Fruit fly (Drosophila melanogaster) whole organism, embryonic: ENCODE measurements around the gene Lcp65Ac.

Experiments
- Ada2b ChIP-seq: fragments of 200-800 bp; sonication (Bioruptor generic); IDR thresholded peaks from 2 replicates; pipeline ENCODE4 v1.3.6; 2022; ENCODE audit warnings: missing biosample characterization, missing genetic modification characterization
- CG10654 ChIP-seq: fragments of 200-800 bp; sonication (Bioruptor generic); optimal IDR thresholded peaks from 2 replicates; lab custom pipeline; 2016; ENCODE audit warnings: missing biosample characterization, missing genetic modification characterization
- CG12071 ChIP-seq: fragments of 200-800 bp; sonication (Bioruptor generic); optimal IDR thresholded peaks from 3 replicates; lab custom pipeline; 2018; ENCODE audit warnings: missing biosample characterization, mild to moderate bottlenecking, missing genetic modification characterization
- CG14860 ChIP-seq: fragments of 200-800 bp; sonication (Bioruptor generic); IDR thresholded peaks from 3 replicates; pipeline ENCODE4 v1.3.6; 2022; ENCODE audit warnings: missing biosample characterization, missing genetic modification characterization; ENCODE audit not compliant: partially characterized antibody
- CG15073 ChIP-seq: fragments of 200-800 bp; sonication (Bioruptor generic); optimal IDR thresholded peaks from 2 replicates; lab custom pipeline; 2016; ENCODE audit warnings: missing biosample characterization, missing genetic modification characterization
- CG15696 ChIP-seq: fragments of 200-800 bp; sonication (Bioruptor generic); optimal IDR thresholded peaks from 2 replicates; lab custom pipeline; 2019; ENCODE audit warnings: missing biosample characterization, mild to moderate bottlenecking, missing genetic modification characterization, moderate library complexity
- CG17829 ChIP-seq: fragments of 200-800 bp; optimal IDR thresholded peaks from 2 replicates; lab custom pipeline; 2019; ENCODE audit warnings: missing biosample characterization, mild to moderate bottlenecking, missing genetic modification characterization, moderate library complexity
- CG18599 ChIP-seq: fragments of 200-800 bp; sonication (Bioruptor generic); optimal IDR thresholded peaks from 3 replicates; lab custom pipeline; 2017; ENCODE audit warnings: missing biosample characterization, missing genetic modification characterization, mild to moderate bottlenecking, moderate library complexity, missing genetic modification reagents
- CG2678 ChIP-seq: fragments of 200-800 bp; sonication (Bioruptor generic); optimal IDR thresholded peaks from 3 replicates; lab custom pipeline; 2019; ENCODE audit warnings: missing biosample characterization, mild to moderate bottlenecking, missing genetic modification characterization, moderate library complexity
- CG4282 ChIP-seq: fragments of 200-800 bp; sonication (Bioruptor generic); optimal IDR thresholded peaks from 2 replicates; lab custom pipeline; 2016; ENCODE audit warnings: missing biosample characterization, missing genetic modification characterization
- CG5180 ChIP-seq: fragments of 200-800 bp; sonication (Bioruptor generic); optimal IDR thresholded peaks from 3 replicates; lab custom pipeline; 2017; ENCODE audit warnings: missing biosample characterization, missing genetic modification characterization, mild to moderate bottlenecking, moderate library complexity, missing genetic modification reagents
- CG6254 ChIP-seq: fragments of 200-800 bp; sonication (Bioruptor generic); optimal IDR thresholded peaks from 3 replicates; lab custom pipeline; 2017; ENCODE audit warnings: mild to moderate bottlenecking, missing biosample characterization, missing genetic modification reagents, missing genetic modification characterization
- CG6813 ChIP-seq: fragments of 200-800 bp; sonication (Bioruptor generic); optimal IDR thresholded peaks from 2 replicates; lab custom pipeline; 2017; ENCODE audit warnings: missing biosample characterization, missing genetic modification characterization, mild to moderate bottlenecking, moderate library complexity, missing genetic modification reagents
- CG9215 ChIP-seq: fragments of 200-800 bp; sonication (Bioruptor generic); IDR thresholded peaks from 2 replicates; pipeline ENCODE4 v1.3.6; 2022; ENCODE audit warnings: missing biosample characterization, missing genetic modification characterization
- CG9437 ChIP-seq: fragments of 200-800 bp; sonication (Bioruptor generic); optimal IDR thresholded peaks from 2 replicates; lab custom pipeline; 2018; ENCODE audit warnings: missing biosample characterization, mild to moderate bottlenecking, missing genetic modification characterization
- CG9727 ChIP-seq: fragments of 200-800 bp; sonication (Bioruptor generic); optimal IDR thresholded peaks from 3 replicates; lab custom pipeline; 2017; ENCODE audit warnings: missing biosample characterization, mild to moderate bottlenecking, missing genetic modification characterization
- CTCF ChIP-seq: fragments of 200-800 bp; sonication (Bioruptor generic); optimal IDR thresholded peaks from 2 replicates; lab custom pipeline; 2017; ENCODE audit warnings: missing biosample characterization, mild to moderate bottlenecking, missing genetic modification characterization, moderate library complexity
- D ChIP-seq, 2 experiments: fragments of 200-800 bp in 1 of 2; fragments of >200 bp in 1 of 2; sonication (Bioruptor generic) in 1 of 2; optimal IDR thresholded peaks; 2 replicates in 1 of 2; 3 replicates in 1 of 2; lab custom pipeline; 2017; ENCODE audit warnings: mild to moderate bottlenecking in 1 of 2, missing biosample characterization in 1 of 2, missing genetic modification characterization in 1 of 2, missing genetic modification reagents in 1 of 2
- Dek ChIP-seq: fragments of 200-800 bp; sonication (Bioruptor generic); optimal IDR thresholded peaks from 3 replicates; lab custom pipeline; 2019; ENCODE audit warnings: missing biosample characterization, mild to moderate bottlenecking, missing genetic modification characterization, moderate library complexity
- Dip3 ChIP-seq: fragments of 200-800 bp; sonication (Bioruptor generic); optimal IDR thresholded peaks from 3 replicates; lab custom pipeline; 2016; ENCODE audit warnings: missing biosample characterization, missing genetic modification characterization
- GATAe ChIP-seq: fragments of 200-800 bp; sonication (Bioruptor generic); conservative IDR thresholded peaks from 2 replicates; pipeline ENCODE4 v1.3.6; 2022; ENCODE audit warnings: missing biosample characterization, missing genetic modification characterization
- HLH3B ChIP-seq: fragments of 200-800 bp; sonication (Bioruptor generic); IDR thresholded peaks from 2 replicates; pipeline ENCODE4 v1.3.6; 2022; ENCODE audit warnings: missing biosample characterization, missing genetic modification characterization
- MESR4 ChIP-seq: fragments of 200-800 bp; sonication (Bioruptor generic); optimal IDR thresholded peaks from 2 replicates; lab custom pipeline; 2018; ENCODE audit warnings: missing biosample characterization, mild to moderate bottlenecking, missing genetic modification characterization, moderate library complexity
- Mad ChIP-seq: fragments of 200-800 bp; sonication (Bioruptor generic); optimal IDR thresholded peaks from 2 replicates; lab custom pipeline; 2016; ENCODE audit warnings: missing biosample characterization, missing genetic modification characterization
- Meics ChIP-seq: fragments of 200-800 bp; sonication (Bioruptor generic); optimal IDR thresholded peaks from 2 replicates; lab custom pipeline; 2017; ENCODE audit warnings: missing biosample characterization, mild to moderate bottlenecking, missing genetic modification characterization
- NK7.1 ChIP-seq: fragments of 200-800 bp; sonication (Bioruptor generic); optimal IDR thresholded peaks from 3 replicates; lab custom pipeline; 2016; ENCODE audit warnings: missing biosample characterization, missing genetic modification characterization
- Nf-YA ChIP-seq: fragments of 200-800 bp; sonication (Bioruptor generic); IDR thresholded peaks from 2 replicates; pipeline ENCODE4 v1.3.6; 2022; ENCODE audit warnings: missing biosample characterization, missing genetic modification characterization
- Sin3A ChIP-seq: fragments of >200 bp; optimal IDR thresholded peaks from 2 replicates; lab custom pipeline; 2018
- Tbp ChIP-seq: fragments of >200 bp; optimal IDR thresholded peaks from 2 replicates; lab custom pipeline; 2018; ENCODE audit warnings: missing biosample characterization, missing genetic modification characterization
- ab ChIP-seq: fragments of 200-800 bp; sonication (Bioruptor generic); optimal IDR thresholded peaks from 2 replicates; lab custom pipeline; 2016; ENCODE audit warnings: missing biosample characterization, missing genetic modification characterization
- ap ChIP-seq: fragments of 200-800 bp; sonication (Bioruptor generic); IDR thresholded peaks from 2 replicates; pipeline ENCODE4 v1.3.6; 2022; ENCODE audit warnings: missing biosample characterization, missing genetic modification characterization
- cas ChIP-seq: fragments of 200-800 bp; sonication (Bioruptor generic); IDR thresholded peaks from 2 replicates; pipeline ENCODE4 v1.3.6; 2022; ENCODE audit warnings: missing biosample characterization, missing genetic modification characterization
- dan ChIP-seq: fragments of 200-800 bp; sonication (Bioruptor generic); IDR thresholded peaks from 2 replicates; pipeline ENCODE4 v1.3.6; 2022; ENCODE audit warnings: missing biosample characterization, missing genetic modification characterization
- dmrt99B ChIP-seq: fragments of 200-800 bp; sonication (Bioruptor generic); optimal IDR thresholded peaks from 2 replicates; lab custom pipeline; 2018; ENCODE audit warnings: missing biosample characterization, mild to moderate bottlenecking, missing genetic modification characterization, moderate library complexity
- emc ChIP-seq: fragments of 200-800 bp; sonication (Bioruptor generic); optimal IDR thresholded peaks from 2 replicates; lab custom pipeline; 2016; ENCODE audit warnings: missing biosample characterization, missing genetic modification characterization
- fd102C ChIP-seq: fragments of 200-800 bp; sonication (Bioruptor generic); optimal IDR thresholded peaks from 2 replicates; lab custom pipeline; 2018; ENCODE audit warnings: missing biosample characterization, mild to moderate bottlenecking, missing genetic modification characterization, moderate library complexity
- gcm2 ChIP-seq: fragments of 200-800 bp; sonication (Bioruptor generic); optimal IDR thresholded peaks from 2 replicates; lab custom pipeline; 2016; ENCODE audit warnings: missing biosample characterization, missing genetic modification characterization
- her ChIP-seq: fragments of 200-800 bp; sonication (Bioruptor generic); optimal IDR thresholded peaks from 2 replicates; lab custom pipeline; 2016; ENCODE audit warnings: missing biosample characterization, missing genetic modification characterization
- pan ChIP-seq, 4 experiments: fragments of >200 bp in 3 of 4; fragments of 200-800 bp in 1 of 4; sonication (Bioruptor generic) in 1 of 4; optimal IDR thresholded peaks in 3 of 4; IDR thresholded peaks in 1 of 4; 2 replicates each; pipeline versions ENCODE4 v1.3.6 to Lab custom; 2017 to 2022; ENCODE audit warnings: missing biosample characterization in 2 of 4, missing genetic modification characterization in 2 of 4, mixed read lengths in 1 of 4
- pfk ChIP-seq: fragments of 200-800 bp; sonication (Bioruptor generic); optimal IDR thresholded peaks from 2 replicates; lab custom pipeline; 2018; ENCODE audit warnings: missing biosample characterization, mild to moderate bottlenecking, missing genetic modification characterization, moderate library complexity
- pnt ChIP-seq: fragments of 200-800 bp; sonication (Bioruptor generic); optimal IDR thresholded peaks from 3 replicates; lab custom pipeline; 2016; ENCODE audit warnings: missing biosample characterization, missing genetic modification characterization
- prd ChIP-seq, 3 experiments: fragments of >200 bp in 2 of 3; fragments of 200-800 bp in 1 of 3; sonication (Bioruptor generic) in 1 of 3; optimal IDR thresholded peaks in 2 of 3; IDR thresholded peaks in 1 of 3; 2 replicates in 2 of 3; 3 replicates in 1 of 3; pipeline versions ENCODE4 v1.3.6 to Lab custom; 2017 to 2022; ENCODE audit warnings: missing biosample characterization in 1 of 3, missing genetic modification characterization in 1 of 3
- sd ChIP-seq: fragments of 200-800 bp; sonication (Bioruptor generic); optimal IDR thresholded peaks from 3 replicates; lab custom pipeline; 2018; ENCODE audit warnings: missing biosample characterization, mild to moderate bottlenecking, missing genetic modification characterization, moderate library complexity
- sens-2 ChIP-seq: fragments of 200-800 bp; sonication (Bioruptor generic); IDR thresholded peaks from 2 replicates; pipeline ENCODE4 v1.3.6; 2022; ENCODE audit warnings: missing biosample characterization, missing genetic modification characterization
- sim ChIP-seq: fragments of 200-800 bp; sonication (Bioruptor generic); IDR thresholded peaks from 2 replicates; pipeline ENCODE4 v1.3.6; 2022; ENCODE audit warnings: missing biosample characterization, missing genetic modification characterization
- sr ChIP-seq: fragments of 200-800 bp; sonication (Bioruptor generic); IDR thresholded peaks from 3 replicates; pipeline ENCODE4 v1.3.6; 2022; ENCODE audit warnings: missing biosample characterization, missing genetic modification characterization
- tup ChIP-seq: fragments of 200-800 bp; sonication (Bioruptor generic); optimal IDR thresholded peaks from 2 replicates; lab custom pipeline; 2016; ENCODE audit warnings: missing biosample characterization, mild to moderate bottlenecking, missing genetic modification characterization, moderate library complexity
- unpg ChIP-seq: fragments of 200-800 bp; sonication (Bioruptor generic); optimal IDR thresholded peaks from 3 replicates; lab custom pipeline; 2018; ENCODE audit warnings: missing biosample characterization, mild to moderate bottlenecking, missing genetic modification characterization, moderate library complexity
- usp ChIP-seq: fragments of >200 bp; optimal IDR thresholded peaks from 2 replicates; lab custom pipeline; 2017; ENCODE audit warnings: missing biosample characterization, missing genetic modification characterization
- wor ChIP-seq: fragments of 200-800 bp; sonication (Bioruptor generic); IDR thresholded peaks from 2 replicates; pipeline ENCODE4 v1.3.6; 2022; ENCODE audit warnings: missing biosample characterization, missing genetic modification characterization
- yki ChIP-seq: fragments of >200 bp; optimal IDR thresholded peaks from 3 replicates; lab custom pipeline; 2018

The Lcp65Ac gene

dm6 chr3L:6173826-6174255, 29.2 kb downstream of the Lcp65Ac start, which contains the start of the genes fmt and CG7376 (continued):
- TF ChIP-seq HLH3B (GFP tag; lab: Robert Waterston, UW) (no peak), CG5180 (no peak), sens-2 (GFP tag; lab: Robert Waterston, UW) (no peak), gcm2 (GFP tag; lab: Kevin White, UChicago) (no peak), Tbp (GFP tag; lab: Kevin White, UChicago) (no peak), CG9727 (GFP tag; lab: Kevin White, UChicago) (no peak), D (optimal IDR thresholded peaks at IDR 0.05; lab: Kevin White, UChicago) (no peak), D (GFP tag; optimal IDR thresholded peaks at IDR 0.05; lab: Kevin White, UChicago) (no peak), CG9215 (GFP tag; lab: Robert Waterston, UW) (no peak), usp (GFP tag; lab: Kevin White, UChicago) (no peak), Ada2b (GFP tag; lab: Robert Waterston, UW) (no peak), CG12071 (GFP tag; lab: Kevin White, UChicago) (no peak), prd (optimal IDR thresholded peaks at IDR 0.05; lab: Kevin White, UChicago) (no peak), prd (GFP tag; IDR thresholded peaks at IDR 0.05; lab: Robert Waterston, UW) (peak; percentile 35; the same call in 1 of the 3 replicates), cas (no peak), sd (tag; lab: Kevin White, UChicago) (no peak), CG6813 (GFP tag; lab: Kevin White, UChicago) (no peak), CG14860 (peak; percentile 89), Sin3A (lab: Kevin White, UChicago) (peak; percentile 14), CTCF (GFP tag; lab: Kevin White, UChicago) (no peak), ap (no peak), dmrt99B (tag; lab: Kevin White, UChicago) (no peak), CG9437 (GFP tag; lab: Kevin White, UChicago) (peak; percentile 4), unpg (GFP tag; lab: Kevin White, UChicago) (no peak), wor (GFP tag; lab: Robert Waterston, UW) (no peak), pfk (GFP tag; lab: Kevin White, UChicago) (no peak), MESR4 (GFP tag; lab: Kevin White, UChicago) (no peak), Dek (tag; lab: Kevin White, UChicago) (no peak), CG2678 (tag; lab: Kevin White, UChicago) (no peak), CG17829 (tag; lab: Kevin White, UChicago) (peak; percentile 69), Nf-YA (GFP tag; lab: Robert Waterston, UW) (no peak), emc (GFP tag; lab: Kevin White, UChicago) (no peak), CG10654 (GFP tag; lab: Kevin White, UChicago) (peak; percentile 27), fd102C (GFP tag; lab: Kevin White, UChicago) (no peak), CG15696 (tag; lab: Kevin White, UChicago) (peak; percentile 34), ab (GFP tag; lab: Kevin White, UChicago) (no peak), pan (optimal IDR thresholded peaks at IDR 0.05; lab: Kevin White, UChicago) (no peak), pan (GFP tag; optimal IDR thresholded peaks at IDR 0.05 in 1 of 2, IDR thresholded peaks at IDR 0.05 in 1 of 2) (no peak), yki (lab: Kevin White, UChicago) (no peak), CG18599 (GFP tag; lab: Kevin White, UChicago) (no peak), tup (GFP tag; lab: Kevin White, UChicago) (no peak), GATAe (no peak), NK7.1 (GFP tag; lab: Kevin White, UChicago) (no peak), dan (GFP tag; lab: Robert Waterston, UW) (no peak), CG15073 (GFP tag; lab: Kevin White, UChicago) (no peak), CG4282 (GFP tag; lab: Kevin White, UChicago) (no peak), sr (GFP tag; lab: Robert Waterston, UW) (no peak), Mad (GFP tag; lab: Kevin White, UChicago) (no peak), sim (no peak), pnt (GFP tag; lab: Kevin White, UChicago) (no peak), her (GFP tag; lab: Kevin White, UChicago) (no peak), CG6254 (no peak), Dip3 (GFP tag; lab: Kevin White, UChicago) (no peak), Meics (no peak)
